Worm (Caenorhabditis elegans) whole organism, L4 larva: ENCODE measurements around the gene K09D9.14.

ENCODE experiments used
- D1046.2 ChIP-seq: fragments of 200-800 bp; sonication (Bioruptor generic); IDR thresholded peaks from 2 replicates; pipeline ENCODE4 v1.3.6; 2022; ENCODE audit warnings: missing genetic modification characterization, missing compliant biosample characterization
- F44E2.7 ChIP-seq: fragments of 200-800 bp; sonication (Bioruptor generic); IDR thresholded peaks from 2 replicates; pipeline ENCODE4 v2.1.2; 2022; ENCODE audit warnings: missing genetic modification characterization, missing compliant biosample characterization
- F49E8.2 ChIP-seq: sonication (generic microtip); optimal IDR thresholded peaks from 2 replicates; lab custom pipeline; 2016; ENCODE audit warnings: missing compliant biosample characterization, mild to moderate bottlenecking, missing genetic modification characterization, borderline replicate concordance
- T26A8.4 ChIP-seq: fragments of 200-800 bp; sonication (Bioruptor generic); IDR thresholded peaks from 2 replicates; pipeline ENCODE4 v1.3.6; 2022; ENCODE audit warnings: missing genetic modification characterization, missing compliant biosample characterization
- Y48G9A.11 ChIP-seq: fragments of 200-800 bp; sonication (Bioruptor generic); IDR thresholded peaks from 2 replicates; pipeline ENCODE4 v1.3.6; 2022; ENCODE audit warnings: missing genetic modification reagents, missing genetic modification characterization, missing compliant biosample characterization
- arid-1 ChIP-seq: fragments of 200-800 bp; sonication (Bioruptor generic); conservative IDR thresholded peaks from 2 replicates; pipeline ENCODE4 v1.3.6; 2022; ENCODE audit warnings: missing genetic modification reagents, missing genetic modification characterization, missing compliant biosample characterization
- attf-4 ChIP-seq: sonication (generic microtip); optimal IDR thresholded peaks from 3 replicates; lab custom pipeline; 2017; ENCODE audit warnings: missing biosample characterization, missing genetic modification characterization
- ceh-62 ChIP-seq: sonication (generic microtip); optimal IDR thresholded peaks from 2 replicates; lab custom pipeline; 2017; ENCODE audit warnings: missing biosample characterization, missing genetic modification characterization
- ceh-82 ChIP-seq: sonication (generic microtip); optimal IDR thresholded peaks from 2 replicates; lab custom pipeline; 2017; ENCODE audit warnings: missing biosample characterization, missing genetic modification characterization
- cey-2 ChIP-seq: sonication (generic microtip); optimal IDR thresholded peaks from 3 replicates; lab custom pipeline; 2017; ENCODE audit warnings: missing genetic modification characterization, mild to moderate bottlenecking, missing compliant biosample characterization, antibody characterized with exemption, borderline replicate concordance; ENCODE audit not compliant: insufficient read depth
- daf-16 ChIP-seq, 3 experiments: sonication (generic microtip); optimal IDR thresholded peaks; 2 replicates each; lab custom pipeline; 2016 to 2017; ENCODE audit warnings: missing genetic modification characterization in 3 of 3, missing genetic modification reagents in 3 of 3, mild to moderate bottlenecking in 2 of 3, missing compliant biosample characterization in 2 of 3, missing biosample characterization in 1 of 3, moderate library complexity in 1 of 3
- daf-19 ChIP-seq: fragments of 200-800 bp; sonication (Bioruptor generic); conservative IDR thresholded peaks from 2 replicates; pipeline ENCODE4 v1.3.6; 2022; ENCODE audit warnings: missing genetic modification characterization, missing compliant biosample characterization
- fkh-10 ChIP-seq: fragments of 150-350 bp; optimal IDR thresholded peaks from 2 replicates; lab custom pipeline; 2014; ENCODE audit warnings: missing biosample characterization, missing genetic modification reagents, missing genetic modification characterization
- gei-8 ChIP-seq: fragments of 200-800 bp; sonication (Bioruptor generic); optimal IDR thresholded peaks from 2 replicates; lab custom pipeline; 2018; ENCODE audit warnings: mild to moderate bottlenecking, missing genetic modification characterization, missing compliant biosample characterization
- hlh-11 ChIP-seq: fragments of 200-800 bp; sonication (Bioruptor generic); optimal IDR thresholded peaks from 2 replicates; lab custom pipeline; 2018; ENCODE audit warnings: mild to moderate bottlenecking, missing genetic modification characterization, missing compliant biosample characterization
- hlh-30 ChIP-seq: sonication (generic microtip); optimal IDR thresholded peaks from 2 replicates; lab custom pipeline; 2017; ENCODE audit warnings: antibody characterized with exemption, mild to moderate bottlenecking, missing genetic modification characterization, missing compliant biosample characterization; ENCODE audit not compliant: insufficient read depth
- hmg-1.1 ChIP-seq: fragments of 200-800 bp; sonication (Bioruptor generic); IDR thresholded peaks from 2 replicates; pipeline ENCODE4 v1.3.6; 2022; ENCODE audit warnings: missing genetic modification reagents, missing genetic modification characterization, missing compliant biosample characterization
- lin-1 ChIP-seq: fragments of 200-800 bp; sonication (Bioruptor generic); IDR thresholded peaks from 2 replicates; pipeline ENCODE4 v1.3.6; 2022; ENCODE audit warnings: missing genetic modification reagents, missing genetic modification characterization, missing compliant biosample characterization
- lin-38 ChIP-seq: fragments of 200-800 bp; sonication (Bioruptor generic); IDR thresholded peaks from 2 replicates; pipeline ENCODE4 v1.3.6; 2022; ENCODE audit warnings: missing genetic modification reagents, missing genetic modification characterization, missing compliant biosample characterization
- lin-39 ChIP-seq: fragments of 150-350 bp; optimal IDR thresholded peaks from 2 replicates; lab custom pipeline; 2014; ENCODE audit warnings: missing biosample characterization, missing genetic modification reagents, missing genetic modification characterization
- madf-9 ChIP-seq: fragments of 200-800 bp; sonication (Bioruptor generic); conservative IDR thresholded peaks from 2 replicates; pipeline ENCODE4 v1.3.6; 2022; ENCODE audit warnings: missing genetic modification reagents, missing genetic modification characterization, missing compliant biosample characterization
- mdl-1 ChIP-seq, 2 experiments: fragments of 150-350 bp in 1 of 2; sonication (generic microtip) in 1 of 2; optimal IDR thresholded peaks; 2 replicates each; lab custom pipeline; 2014 to 2017; ENCODE audit warnings: missing biosample characterization in 2 of 2, missing genetic modification characterization in 2 of 2
- mep-1 ChIP-seq: fragments of 150-350 bp; sonication (generic microtip); optimal IDR thresholded peaks from 3 replicates; lab custom pipeline; 2014; ENCODE audit warnings: missing biosample characterization, missing genetic modification characterization
- mxl-3 ChIP-seq: fragments of 200-800 bp; sonication (Bioruptor generic); optimal IDR thresholded peaks from 2 replicates; lab custom pipeline; 2018; ENCODE audit warnings: mild to moderate bottlenecking, missing genetic modification characterization, missing compliant biosample characterization
- nhr-10 ChIP-seq: fragments of 150-350 bp; optimal IDR thresholded peaks from 2 replicates; lab custom pipeline; 2014; ENCODE audit warnings: missing biosample characterization, missing genetic modification characterization
- nhr-102 ChIP-seq: sonication (generic microtip); optimal IDR thresholded peaks from 2 replicates; lab custom pipeline; 2016; ENCODE audit warnings: mild to moderate bottlenecking, missing genetic modification characterization, moderate library complexity, missing compliant biosample characterization
- nhr-25 ChIP-seq: sonication (generic microtip); optimal IDR thresholded peaks from 2 replicates; lab custom pipeline; 2017; ENCODE audit warnings: missing genetic modification characterization, mild to moderate bottlenecking, missing compliant biosample characterization, antibody characterized with exemption, moderate library complexity, borderline replicate concordance; ENCODE audit not compliant: insufficient read depth
- nhr-28 ChIP-seq: fragments of 150-350 bp; optimal IDR thresholded peaks from 2 replicates; lab custom pipeline; 2014; ENCODE audit warnings: missing biosample characterization, missing genetic modification characterization
- nhr-42 ChIP-seq: fragments of 200-800 bp; sonication (Bioruptor generic); IDR thresholded peaks from 2 replicates; pipeline ENCODE4 v1.3.6; 2022; ENCODE audit warnings: missing genetic modification characterization, missing compliant biosample characterization
- nhr-48 ChIP-seq: sonication (generic microtip); optimal IDR thresholded peaks from 2 replicates; lab custom pipeline; 2016; ENCODE audit warnings: mild to moderate bottlenecking, missing genetic modification characterization, missing compliant biosample characterization
- nhr-76 ChIP-seq: fragments of 150-350 bp; optimal IDR thresholded peaks from 2 replicates; lab custom pipeline; 2014; ENCODE audit warnings: missing biosample characterization, missing genetic modification characterization
- nhr-77 ChIP-seq: fragments of 150-350 bp; optimal IDR thresholded peaks from 2 replicates; lab custom pipeline; 2014; ENCODE audit warnings: missing biosample characterization, missing genetic modification characterization
- php-3 ChIP-seq: fragments of 200-800 bp; sonication (Bioruptor generic); IDR thresholded peaks from 2 replicates; pipeline ENCODE4 v1.3.6; 2022; ENCODE audit warnings: missing genetic modification reagents, missing genetic modification characterization, missing compliant biosample characterization
- pqm-1 ChIP-seq: sonication (generic microtip); optimal IDR thresholded peaks from 2 replicates; lab custom pipeline; 2017; ENCODE audit warnings: missing biosample characterization, missing genetic modification characterization
- rbr-2 ChIP-seq: sonication (generic microtip); optimal IDR thresholded peaks from 2 replicates; lab custom pipeline; 2016; ENCODE audit warnings: missing genotype, missing genetic modification characterization, missing compliant biosample characterization
- set-16 ChIP-seq: fragments of 200-800 bp; sonication (Bioruptor generic); IDR thresholded peaks from 2 replicates; pipeline ENCODE4 v1.3.6; 2022; ENCODE audit warnings: missing genetic modification reagents, missing genetic modification characterization, missing compliant biosample characterization
- skn-1 ChIP-seq: fragments of 150-350 bp; optimal IDR thresholded peaks from 2 replicates; lab custom pipeline; 2014; ENCODE audit warnings: missing biosample characterization, missing genetic modification characterization
- snpc-1.2 ChIP-seq: fragments of 200-800 bp; sonication (Bioruptor generic); IDR thresholded peaks from 2 replicates; pipeline ENCODE4 v1.3.6; 2022; ENCODE audit warnings: missing genetic modification reagents, missing genetic modification characterization, missing compliant biosample characterization
- snpc-4 ChIP-seq: fragments of 150-350 bp; optimal IDR thresholded peaks from 2 replicates; lab custom pipeline; 2014; ENCODE audit warnings: missing biosample characterization, missing genetic modification characterization
- unc-39 ChIP-seq: sonication (generic microtip); optimal IDR thresholded peaks from 2 replicates; lab custom pipeline; 2017; ENCODE audit warnings: missing biosample characterization, missing genetic modification characterization
- vab-7 ChIP-seq: fragments of 200-800 bp; sonication (Bioruptor generic); IDR thresholded peaks from 2 replicates; pipeline ENCODE4 v1.3.6; 2022; ENCODE audit warnings: missing genetic modification reagents, missing genetic modification characterization, missing compliant biosample characterization
- zfp-3 ChIP-seq: fragments of 200-800 bp; sonication (Bioruptor generic); conservative IDR thresholded peaks from 2 replicates; pipeline ENCODE4 v1.3.6; 2022; ENCODE audit warnings: missing genetic modification reagents, missing genetic modification characterization, missing compliant biosample characterization
- zip-11 ChIP-seq: fragments of 200-800 bp; sonication (Bioruptor generic); IDR thresholded peaks from 2 replicates; pipeline ENCODE4 v1.3.6; 2022; ENCODE audit warnings: missing genetic modification characterization, missing compliant biosample characterization
- ztf-11 ChIP-seq: fragments of 150-350 bp; optimal IDR thresholded peaks from 2 replicates; lab custom pipeline; 2014; ENCODE audit warnings: missing biosample characterization, missing genetic modification characterization

Gene K09D9.14

ce11 chrV:3979819-3980218 is 41.9 kb downstream of the K09D9.14 start, which contains the start of gene nlp-31 (continued):
- TF ChIP-seq arid-1 (no peak), nhr-42 (no peak), ztf-11 (tag; lab: Kevin White, UChicago) (no peak), attf-4 (tag; lab: Kevin White, UChicago) (no peak), mxl-3 (peak; percentile 68), daf-16 (GFP tag; optimal IDR thresholded peaks at IDR 0.05; lab: Kevin White, UChicago) (no peak), daf-16 (tag; optimal IDR thresholded peaks at IDR 0.05; lab: Kevin White, UChicago) (no peak), rbr-2 (tag; lab: Kevin White, UChicago) (no peak), hmg-1.1 (no peak), snpc-4 (tag; lab: Kevin White, UChicago) (no peak), nhr-10 (peak; percentile 71), T26A8.4 (GFP tag; lab: Robert Waterston, UW) (no peak), pqm-1 (no peak), cey-2 (no peak), nhr-25 (tag; lab: Kevin White, UChicago) (peak; percentile 74), madf-9 (GFP tag; lab: Robert Waterston, UW) (no peak), zip-11 (GFP tag; lab: Robert Waterston, UW) (no peak), php-3 (GFP tag; lab: Robert Waterston, UW) (no peak), nhr-48 (no peak), Y48G9A.11 (GFP tag; lab: Robert Waterston, UW) (no peak), lin-38 (GFP tag; lab: Robert Waterston, UW) (no peak), daf-19 (GFP tag; lab: Robert Waterston, UW) (no peak), nhr-28 (tag; lab: Kevin White, UChicago) (peak; percentile 74), hlh-30 (tag; lab: Kevin White, UChicago) (peak; percentile 30), F49E8.2 (tag; lab: Kevin White, UChicago) (no peak), mep-1 (no peak), vab-7 (GFP tag; lab: Robert Waterston, UW) (no peak), gei-8 (GFP tag; lab: Kevin White, UChicago) (no peak), nhr-77 (tag; lab: Kevin White, UChicago) (no peak), hlh-11 (tag; lab: Kevin White, UChicago) (peak; percentile 79), lin-39 (tag; lab: Kevin White, UChicago) (no peak), F44E2.7 (no peak), unc-39 (no peak), ceh-82 (tag; lab: Kevin White, UChicago) (no peak), set-16 (no peak), D1046.2 (no peak), zfp-3 (GFP tag; lab: Robert Waterston, UW) (no peak), lin-1 (GFP tag; lab: Robert Waterston, UW) (no peak), mdl-1 (tag; optimal IDR thresholded peaks at IDR 0.05; lab: Kevin White, UChicago) (peak in 1 of 2 experiments; percentile 75), ceh-62 (tag; lab: Kevin White, UChicago) (no peak), nhr-102 (tag; lab: Kevin White, UChicago) (peak; percentile 29), nhr-76 (tag; lab: Kevin White, UChicago) (no peak), snpc-1.2 (GFP tag; lab: Robert Waterston, UW) (no peak)

ce11 chrV:3979053-3979452 is 42.6 kb downstream of the K09D9.14 start, which contains the start of gene nlp-34:
TSS of gene nlp-34 (minus strand) at chrV:3979134.
- TF ChIP-seq fkh-10 = no peak
- no peak for TF ChIP-seq hlh-11 (tag; lab: Kevin White, UChicago)
- TF ChIP-seq skn-1 = no peak
